Worm (Caenorhabditis elegans): ENCODE data around the gene R102.10.

The R102.10 gene

ce11 chrIV:10705176-10705575 lies at the start of gene R102.10:
TSS of gene R102.10 (plus strand) at chrIV:10705476.
- TF ChIP-seq nhr-21 (tag; optimal IDR thresholded peaks at IDR 0.05) (no peak), lin-13 (GFP tag; optimal IDR thresholded peaks at IDR 0.05) (no peak), snpc-4 (tag; optimal IDR thresholded peaks at IDR 0.05) (no peak)

DNA sequence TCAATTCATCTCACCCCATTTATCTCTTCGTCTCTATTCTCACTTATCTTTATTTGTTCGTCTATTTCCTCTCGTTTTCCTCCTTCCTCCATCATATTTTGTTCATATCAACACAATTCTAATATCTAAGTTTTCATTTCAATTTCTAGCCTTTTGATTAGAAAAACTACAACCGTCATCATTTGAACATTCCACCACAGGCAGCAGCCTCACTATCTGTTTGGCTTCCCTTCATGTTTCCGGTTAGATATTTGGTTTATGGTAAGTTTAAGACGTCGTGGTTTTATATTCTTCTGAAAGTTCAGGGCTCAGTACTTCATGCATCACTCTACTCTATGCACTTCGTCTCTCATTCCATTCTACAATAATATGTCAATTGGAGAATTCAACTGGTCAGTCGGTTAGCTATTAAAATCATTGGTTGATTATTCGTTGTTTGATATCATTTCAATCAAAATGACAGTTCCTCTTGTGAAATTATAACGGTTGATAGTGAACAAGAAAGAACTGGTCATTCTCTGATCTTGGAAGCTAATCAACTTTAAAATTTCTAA lies 48.4 kb upstream of the R102.10 start, which contains the start of gene K08C7.1:
Gene K08C7.1, plus strand, starts transcription at position 43 of the 554 bp plus-strand sequence.
- TF ChIP-seq fos-1 (tag; optimal IDR thresholded peaks at IDR 0.05) = peak; percentile 31
- no peak for TF ChIP-seq mab-5 (tag; optimal IDR thresholded peaks at IDR 0.05)
- TF ChIP-seq nhr-11 (tag; optimal IDR thresholded peaks at IDR 0.05) = no peak
- TF ChIP-seq ceh-82 (tag; optimal IDR thresholded peaks at IDR 0.05) = no peak
- no peak for TF ChIP-seq sem-4 (tag; optimal IDR thresholded peaks at IDR 0.05)
- TF ChIP-seq gmeb-1 (tag; optimal IDR thresholded peaks at IDR 0.05) = no peak
- no peak for TF ChIP-seq ZK546.5 (tag; optimal IDR thresholded peaks at IDR 0.05)
- TF ChIP-seq unc-39 (tag; optimal IDR thresholded peaks at IDR 0.05) = no peak

DNA sequence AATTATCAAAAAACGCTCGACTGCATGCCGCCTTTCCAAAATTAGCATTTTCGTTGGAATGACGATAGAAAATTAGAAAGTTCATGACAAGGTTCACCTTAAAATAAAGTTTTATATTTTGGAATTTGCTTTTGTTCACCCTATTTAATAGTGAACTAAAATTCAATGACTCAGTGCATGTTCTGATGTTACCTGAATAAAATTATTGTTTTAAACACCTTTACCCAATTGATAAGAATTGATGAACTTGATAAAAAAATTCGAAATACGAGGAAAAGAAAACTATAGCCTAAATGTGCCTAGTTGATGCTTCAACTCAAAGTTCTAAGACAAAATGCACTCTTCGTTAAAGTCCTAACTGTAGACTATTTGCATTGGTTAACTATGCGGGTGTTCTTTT lies 44.2 kb upstream of the R102.10 start:
- TF ChIP-seq sma-3 (GFP tag; optimal IDR thresholded peaks at IDR 0.05) = no peak
- no peak for TF ChIP-seq unc-39 (tag; optimal IDR thresholded peaks at IDR 0.05)
- TF ChIP-seq lin-39 (tag; optimal IDR thresholded peaks at IDR 0.05) = no peak
- no peak for TF ChIP-seq alr-1 (tag; optimal IDR thresholded peaks at IDR 0.05)
- peak; percentile 62 for TF ChIP-seq fos-1 (tag; optimal IDR thresholded peaks at IDR 0.05)
- no peak for TF ChIP-seq ztf-1 (GFP tag; conservative IDR thresholded peaks at IDR 0.05)

- TF ChIP-seq fos-1 (tag; optimal IDR thresholded peaks at IDR 0.05) (peak; percentile 52), nhr-129 (tag; optimal IDR thresholded peaks at IDR 0.05) (no peak), gmeb-1 (tag; optimal IDR thresholded peaks at IDR 0.05) (peak; percentile 8)
Observed at ce11 chrIV:10661760-10662159, 43.5 kb upstream of the R102.10 start, which contains the start of gene fmo-1. TSS of gene fmo-1 (plus strand) at chrIV:10661857.

ce11 chrIV:10664134-10664533 lies 41.1 kb upstream of the R102.10 start, which contains the start of gene K08C7.7:
TSS of gene K08C7.7 (plus strand) at chrIV:10664434.
- TF ChIP-seq nhr-11 (tag; optimal IDR thresholded peaks at IDR 0.05) = no peak
- TF ChIP-seq mbf-1 (tag; optimal IDR thresholded peaks at IDR 0.05) = no peak
- TF ChIP-seq ztf-11 (tag; optimal IDR thresholded peaks at IDR 0.05) = no peak
- TF ChIP-seq nhr-237 (tag; optimal IDR thresholded peaks at IDR 0.05) = no peak
- TF ChIP-seq unc-39 (tag; optimal IDR thresholded peaks at IDR 0.05) = no peak
- TF ChIP-seq peb-1 (tag; optimal IDR thresholded peaks at IDR 0.05) = no peak
- no peak for TF ChIP-seq blmp-1 (tag; optimal IDR thresholded peaks at IDR 0.05; ENCODE audit: insufficient read depth)
- no peak for TF ChIP-seq ceh-16 (tag; optimal IDR thresholded peaks at IDR 0.05)
- no peak for TF ChIP-seq aly-2 (tag; optimal IDR thresholded peaks at IDR 0.05)
- no peak for TF ChIP-seq lin-39 (tag; optimal IDR thresholded peaks at IDR 0.05)
- no peak for TF ChIP-seq alr-1 (tag; optimal IDR thresholded peaks at IDR 0.05)
- TF ChIP-seq ama-1 (optimal IDR thresholded peaks at IDR 0.05) = no peak
- TF ChIP-seq dmd-4 (tag; optimal IDR thresholded peaks at IDR 0.05) = no peak
- no peak for TF ChIP-seq snpc-4 (tag; optimal IDR thresholded peaks at IDR 0.05)
- no peak for TF ChIP-seq lsy-2 (tag; optimal IDR thresholded peaks at IDR 0.05)
- TF ChIP-seq unc-55 (GFP tag; optimal IDR thresholded peaks at IDR 0.05) = no peak
- TF ChIP-seq C34F6.9 (tag; optimal IDR thresholded peaks at IDR 0.05) = no peak
- no peak for TF ChIP-seq mab-5 (tag; optimal IDR thresholded peaks at IDR 0.05)
- TF ChIP-seq elt-3 (tag; optimal IDR thresholded peaks at IDR 0.05) = no peak

ce11 chrIV:10666523-10666922 lies 38.8 kb upstream of the R102.10 start, which contains the start of gene epi-1:
TSS of gene epi-1 (plus strand) at chrIV:10666823.
- no peak for TF ChIP-seq egl-27 (tag; optimal IDR thresholded peaks at IDR 0.05)
- no peak for TF ChIP-seq blmp-1 (tag; optimal IDR thresholded peaks at IDR 0.05; ENCODE audit: insufficient read depth)
- no peak for TF ChIP-seq nhr-77 (tag; optimal IDR thresholded peaks at IDR 0.05)
- TF ChIP-seq sem-4 (tag; optimal IDR thresholded peaks at IDR 0.05) = no peak
- no peak for TF ChIP-seq nhr-237 (tag; optimal IDR thresholded peaks at IDR 0.05)
- no peak for TF ChIP-seq mdl-1 (tag; optimal IDR thresholded peaks at IDR 0.05)

Measured in whole organism, L2 larva.